Worm (Caenorhabditis elegans) whole organism, late embryonic: ENCODE data around the gene Y66C5A.2.

ENCODE experiments used
- C38D4.7 ChIP-seq: fragments of 200-800 bp; sonication (Bioruptor generic); optimal IDR thresholded peaks from 2 replicates; lab custom pipeline; 2018; ENCODE audit warnings: mild to moderate bottlenecking, missing genetic modification characterization, moderate library complexity, missing compliant biosample characterization
- F13H6.1 ChIP-seq: sonication (generic microtip); optimal IDR thresholded peaks from 2 replicates; lab custom pipeline; 2016; ENCODE audit warnings: missing genetic modification characterization, missing compliant biosample characterization
- K09A11.1 ChIP-seq: sonication (generic microtip); optimal IDR thresholded peaks from 2 replicates; lab custom pipeline; 2017; ENCODE audit warnings: antibody characterized with exemption, mild to moderate bottlenecking, missing genetic modification characterization, missing compliant biosample characterization; ENCODE audit not compliant: insufficient read depth
- Y22D7AL.16 ChIP-seq: sonication (generic microtip); optimal IDR thresholded peaks from 2 replicates; lab custom pipeline; 2016; ENCODE audit warnings: missing genetic modification characterization, missing compliant biosample characterization
- ahr-1 ChIP-seq: sonication (generic microtip); optimal IDR thresholded peaks from 2 replicates; lab custom pipeline; 2016; ENCODE audit warnings: missing genetic modification characterization, missing compliant biosample characterization
- ama-1 ChIP-seq: fragments of 150-350 bp; optimal IDR thresholded peaks from 2 replicates; lab custom pipeline; 2014
- ceh-14 ChIP-seq: sonication (generic microtip); optimal IDR thresholded peaks from 2 replicates; lab custom pipeline; 2016; ENCODE audit warnings: missing genotype, missing genetic modification characterization, missing compliant biosample characterization
- ceh-18 ChIP-seq: sonication (generic microtip); optimal IDR thresholded peaks from 2 replicates; lab custom pipeline; 2016; ENCODE audit warnings: missing genetic modification characterization, missing compliant biosample characterization
- ceh-19 ChIP-seq: fragments of 200-800 bp; sonication (Bioruptor generic); optimal IDR thresholded peaks from 2 replicates; lab custom pipeline; 2018; ENCODE audit warnings: mild to moderate bottlenecking, missing genetic modification characterization, missing compliant biosample characterization
- ceh-2 ChIP-seq: sonication (generic microtip); optimal IDR thresholded peaks from 2 replicates; lab custom pipeline; 2016; ENCODE audit warnings: missing genotype, missing genetic modification characterization, missing compliant biosample characterization
- ceh-24 ChIP-seq: sonication (generic microtip); optimal IDR thresholded peaks from 2 replicates; lab custom pipeline; 2016; ENCODE audit warnings: mild to moderate bottlenecking, missing genetic modification characterization, missing compliant biosample characterization
- ceh-48 ChIP-seq: sonication (generic microtip); optimal IDR thresholded peaks from 2 replicates; lab custom pipeline; 2016; ENCODE audit warnings: missing genetic modification characterization, inconsistent platforms, missing compliant biosample characterization
- ceh-9 ChIP-seq: sonication (generic microtip); optimal IDR thresholded peaks from 2 replicates; lab custom pipeline; 2016; ENCODE audit warnings: mild to moderate bottlenecking, missing genetic modification characterization, inconsistent platforms, missing compliant biosample characterization
- che-1 ChIP-seq: sonication (generic microtip); optimal IDR thresholded peaks from 2 replicates; lab custom pipeline; 2016; ENCODE audit warnings: mild to moderate bottlenecking, missing genetic modification characterization, missing compliant biosample characterization
- dmd-4 ChIP-seq: sonication (generic microtip); optimal IDR thresholded peaks from 2 replicates; lab custom pipeline; 2016; ENCODE audit warnings: borderline replicate concordance, missing genetic modification characterization, missing compliant biosample characterization
- dve-1 ChIP-seq: sonication (generic microtip); optimal IDR thresholded peaks from 2 replicates; lab custom pipeline; 2017; ENCODE audit warnings: antibody characterized with exemption, mild to moderate bottlenecking, missing genetic modification characterization, missing compliant biosample characterization
- elt-2 ChIP-seq: sonication (generic microtip); optimal IDR thresholded peaks from 2 replicates; lab custom pipeline; 2016; ENCODE audit warnings: missing genetic modification reagents, missing genetic modification characterization, missing compliant biosample characterization
- elt-4 ChIP-seq: sonication (generic microtip); optimal IDR thresholded peaks from 2 replicates; lab custom pipeline; 2016; ENCODE audit warnings: missing genetic modification characterization, missing compliant biosample characterization
- fkh-10 ChIP-seq: fragments of 150-350 bp; optimal IDR thresholded peaks from 2 replicates; lab custom pipeline; 2014; ENCODE audit warnings: missing biosample characterization, missing genetic modification reagents, missing genetic modification characterization
- fkh-6 ChIP-seq: sonication (generic microtip); optimal IDR thresholded peaks from 2 replicates; lab custom pipeline; 2016; ENCODE audit warnings: missing genetic modification characterization, missing compliant biosample characterization
- gmeb-2 ChIP-seq: sonication (generic microtip); optimal IDR thresholded peaks from 2 replicates; lab custom pipeline; 2016; ENCODE audit warnings: missing genetic modification characterization, inconsistent platforms, missing compliant biosample characterization
- hlh-15 ChIP-seq: sonication (generic microtip); optimal IDR thresholded peaks from 2 replicates; lab custom pipeline; 2016; ENCODE audit warnings: missing genetic modification characterization, missing compliant biosample characterization
- hlh-6 ChIP-seq: sonication (generic microtip); optimal IDR thresholded peaks from 2 replicates; lab custom pipeline; 2016; ENCODE audit warnings: missing genotype, missing genetic modification characterization, missing compliant biosample characterization
- hlh-8 ChIP-seq: sonication (generic microtip); optimal IDR thresholded peaks from 2 replicates; lab custom pipeline; 2016; ENCODE audit warnings: missing genotype, missing genetic modification characterization, missing compliant biosample characterization
- lim-6 ChIP-seq: sonication (generic microtip); optimal IDR thresholded peaks from 2 replicates; lab custom pipeline; 2016; ENCODE audit warnings: missing genetic modification characterization, missing compliant biosample characterization
- lin-11 ChIP-seq: fragments of 200-800 bp; sonication (Bioruptor generic); optimal IDR thresholded peaks from 2 replicates; lab custom pipeline; 2018; ENCODE audit warnings: mild to moderate bottlenecking, missing genetic modification characterization, missing compliant biosample characterization
- nhr-11 ChIP-seq: fragments of 150-350 bp; optimal IDR thresholded peaks from 2 replicates; lab custom pipeline; 2014; ENCODE audit warnings: missing biosample characterization, missing genetic modification characterization
- nhr-232 ChIP-seq: sonication (generic microtip); optimal IDR thresholded peaks from 2 replicates; lab custom pipeline; 2016; ENCODE audit warnings: missing genetic modification characterization, missing compliant biosample characterization
- pag-3 ChIP-seq: sonication (generic microtip); optimal IDR thresholded peaks from 2 replicates; lab custom pipeline; 2016; ENCODE audit warnings: missing compliant biosample characterization, missing genetic modification characterization, borderline replicate concordance
- pax-1 ChIP-seq: fragments of 150-350 bp; optimal IDR thresholded peaks from 2 replicates; lab custom pipeline; 2014; ENCODE audit warnings: missing biosample characterization, missing genetic modification characterization
- pha-2 ChIP-seq: sonication (generic microtip); optimal IDR thresholded peaks from 2 replicates; lab custom pipeline; 2017; ENCODE audit warnings: mild to moderate bottlenecking, missing genetic modification characterization, missing compliant biosample characterization
- pros-1 ChIP-seq: fragments of 150-350 bp; optimal IDR thresholded peaks from 2 replicates; lab custom pipeline; 2014; ENCODE audit warnings: missing biosample characterization, missing genetic modification reagents, missing genetic modification characterization
- ref-2 ChIP-seq: sonication (generic microtip); optimal IDR thresholded peaks from 2 replicates; lab custom pipeline; 2016; ENCODE audit warnings: missing genetic modification characterization, missing compliant biosample characterization
- rnt-1 ChIP-seq: sonication (generic microtip); optimal IDR thresholded peaks from 2 replicates; lab custom pipeline; 2016; ENCODE audit warnings: missing genetic modification characterization, missing compliant biosample characterization
- syd-9 ChIP-seq: sonication (generic microtip); optimal IDR thresholded peaks from 2 replicates; lab custom pipeline; 2016; ENCODE audit warnings: mild to moderate bottlenecking, missing genetic modification characterization, moderate library complexity, missing compliant biosample characterization
- tbx-2 ChIP-seq: sonication (generic microtip); optimal IDR thresholded peaks from 2 replicates; lab custom pipeline; 2016; ENCODE audit warnings: missing genetic modification characterization, missing compliant biosample characterization
- tbx-7 ChIP-seq: sonication (generic microtip); optimal IDR thresholded peaks from 2 replicates; lab custom pipeline; 2016; ENCODE audit warnings: missing genotype, missing genetic modification characterization, missing compliant biosample characterization
- ttx-3 ChIP-seq: sonication (generic microtip); optimal IDR thresholded peaks from 2 replicates; lab custom pipeline; 2016; ENCODE audit warnings: missing genetic modification reagents, missing genetic modification characterization, missing compliant biosample characterization
- unc-3 ChIP-seq, 2 experiments: fragments of 200-800 bp in 1 of 2; sonication (Bioruptor generic) in 1 of 2; sonication (generic microtip) in 1 of 2; conservative IDR thresholded peaks in 1 of 2; optimal IDR thresholded peaks in 1 of 2; 2 replicates each; pipeline versions ENCODE4 v1.3.6 to Lab custom; 2016 to 2022; ENCODE audit warnings: missing compliant biosample characterization in 2 of 2, missing genetic modification characterization in 2 of 2, missing genetic modification reagents in 1 of 2
- unc-42 ChIP-seq: sonication (generic microtip); optimal IDR thresholded peaks from 2 replicates; lab custom pipeline; 2016; ENCODE audit warnings: missing genotype, missing genetic modification characterization, missing compliant biosample characterization
- unc-55 ChIP-seq: sonication (generic microtip); optimal IDR thresholded peaks from 2 replicates; lab custom pipeline; 2017; ENCODE audit warnings: missing biosample characterization, missing genetic modification reagents, missing genetic modification characterization
- unc-86 ChIP-seq: sonication (generic microtip); optimal IDR thresholded peaks from 2 replicates; lab custom pipeline; 2016; ENCODE audit warnings: missing genetic modification characterization, missing compliant biosample characterization

Gene Y66C5A.2

DNA sequence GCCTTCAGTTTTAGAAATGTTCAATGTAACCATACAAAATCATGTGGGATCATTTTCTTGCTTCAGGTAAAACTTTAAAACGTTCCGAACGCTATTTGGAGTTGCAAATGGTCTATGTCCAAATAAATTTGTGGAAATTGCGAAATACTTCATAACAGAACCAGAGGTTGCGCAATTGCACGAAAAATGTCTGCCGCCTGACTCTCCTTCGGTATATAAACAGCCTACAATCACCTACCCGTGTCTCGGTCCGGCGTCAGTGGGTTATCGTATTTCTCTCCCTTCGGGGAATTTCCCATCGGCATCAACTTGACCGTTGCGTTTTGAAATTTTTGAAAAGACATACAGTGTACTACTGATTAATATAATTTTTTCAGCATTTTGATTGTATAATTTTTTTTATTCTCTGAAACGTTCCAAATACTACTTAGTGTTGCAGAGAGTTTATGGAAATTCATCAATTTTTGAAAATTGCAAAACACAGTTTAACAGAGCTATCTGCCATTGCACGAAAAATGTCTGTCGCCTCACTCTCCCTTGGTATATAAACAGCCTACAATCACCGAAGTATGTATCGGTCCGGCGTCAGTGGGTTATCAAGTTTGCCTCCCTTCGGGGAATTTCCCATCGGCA lies 16.2 kb downstream of the Y66C5A.2 start:
- no peak for TF ChIP-seq unc-55
- TF ChIP-seq ceh-9 (tag; lab: Kevin White, UChicago), result no peak
- TF ChIP-seq syd-9 (tag; lab: Kevin White, UChicago), result no peak
- no peak for TF ChIP-seq lim-6 (tag; lab: Kevin White, UChicago)
- TF ChIP-seq ref-2 (tag; lab: Kevin White, UChicago), result no peak

DNA sequence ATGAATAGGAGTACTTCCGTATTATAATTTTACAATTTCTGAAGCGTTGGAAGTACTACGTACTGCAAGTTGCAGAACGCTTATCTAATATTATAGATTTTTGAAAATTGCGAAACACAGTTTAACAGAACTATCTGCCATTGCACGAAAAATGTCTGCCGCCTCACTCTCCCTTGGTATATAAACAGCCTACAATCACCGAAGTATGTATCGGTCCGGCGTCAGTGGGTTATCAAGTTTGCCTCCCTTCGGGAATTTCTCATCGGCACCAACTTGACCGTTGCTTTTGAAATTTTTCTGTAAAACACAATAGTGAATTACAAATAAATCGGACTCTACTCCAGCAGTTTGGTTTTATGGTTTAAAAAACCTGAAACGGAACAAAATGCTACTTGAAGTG lies 16.8 kb downstream of the Y66C5A.2 start:
- TF ChIP-seq C38D4.7, result no peak
- no peak for TF ChIP-seq pha-2 (tag; lab: Kevin White, UChicago)
- no peak for TF ChIP-seq fkh-10
- no peak for TF ChIP-seq unc-3 (GFP tag; conservative IDR thresholded peaks at IDR 0.05; lab: Robert Waterston, UW)
- no peak for TF ChIP-seq unc-3 (tag; optimal IDR thresholded peaks at IDR 0.05; lab: Kevin White, UChicago)
- no peak for TF ChIP-seq tbx-7 (tag; lab: Kevin White, UChicago)
- TF ChIP-seq ceh-9 (tag; lab: Kevin White, UChicago), result no peak
- no peak for TF ChIP-seq F13H6.1
- no peak for TF ChIP-seq ref-2 (tag; lab: Kevin White, UChicago)
- no peak for TF ChIP-seq rnt-1 (tag; lab: Kevin White, UChicago)
- TF ChIP-seq ceh-24 (tag; lab: Kevin White, UChicago), result no peak
- no peak for TF ChIP-seq ama-1 (lab: Kevin White, UChicago)
- no peak for TF ChIP-seq ceh-14 (tag; lab: Kevin White, UChicago)
- no peak for TF ChIP-seq ttx-3 (tag; lab: Kevin White, UChicago)
- no peak for TF ChIP-seq unc-42 (tag; lab: Kevin White, UChicago)

DNA sequence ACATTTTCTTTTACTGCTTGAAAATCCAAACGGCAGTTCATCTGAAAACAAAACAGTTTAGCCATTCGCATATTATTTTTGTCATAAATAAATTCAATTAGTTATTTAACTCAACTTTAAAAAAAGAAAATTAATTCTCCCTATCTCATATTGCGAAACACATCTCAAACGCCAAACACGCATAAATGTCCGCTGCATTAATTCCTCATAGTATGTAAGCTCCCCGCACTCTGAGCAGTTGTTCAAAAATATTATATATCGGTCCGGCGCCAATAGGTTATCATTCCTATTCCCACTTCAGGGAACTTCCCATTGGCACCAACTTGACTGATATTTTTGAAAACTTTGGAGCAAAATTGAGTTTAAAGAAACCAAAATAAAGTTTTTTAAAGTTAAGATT lies 17.7 kb downstream of the Y66C5A.2 start:
- no peak for TF ChIP-seq K09A11.1 (tag; lab: Kevin White, UChicago)
- TF ChIP-seq, all 69 proteins: peak for 0

DNA sequence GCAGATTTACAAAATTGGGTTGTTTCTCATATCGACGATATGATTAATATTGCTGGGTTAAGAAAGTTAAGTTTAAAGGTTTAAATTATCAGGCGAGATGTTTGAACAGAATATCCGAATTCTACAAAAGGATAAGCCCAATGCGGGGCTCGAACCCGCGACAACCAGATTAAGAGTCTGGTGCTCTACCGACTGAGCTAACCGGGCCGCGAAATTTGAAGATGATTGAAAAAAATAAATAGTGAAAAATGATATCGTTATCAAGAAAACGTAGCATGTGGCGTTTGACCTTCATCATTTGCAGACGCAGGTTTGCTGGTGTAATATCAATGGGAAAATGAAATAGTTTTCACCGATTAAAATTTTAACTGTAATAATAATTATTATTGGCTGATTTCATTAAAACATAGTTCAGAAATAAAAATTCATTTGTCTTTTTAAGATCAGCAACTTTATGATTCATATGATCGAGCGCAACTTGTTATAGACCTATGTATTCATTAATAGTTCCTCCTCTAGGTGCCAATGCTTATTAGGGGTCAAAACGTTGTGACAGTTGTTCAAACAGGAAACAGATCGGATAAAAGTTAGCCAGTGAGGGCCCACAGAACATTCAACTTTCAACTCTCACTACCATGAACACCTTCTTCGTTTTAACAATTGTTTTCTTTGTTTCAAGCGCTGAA lies 18.4 kb downstream of the Y66C5A.2 start, which contains the start of gene M163.11:
Gene M163.11, plus strand, starts transcription at position 636 of the 686 bp plus-strand sequence.
- TF ChIP-seq dve-1 (tag; lab: Kevin White, UChicago), result peak; percentile 45
- no peak for TF ChIP-seq ceh-19 (GFP tag; lab: Kevin White, UChicago)
- TF ChIP-seq, all 69 proteins: peak for 1

DNA sequence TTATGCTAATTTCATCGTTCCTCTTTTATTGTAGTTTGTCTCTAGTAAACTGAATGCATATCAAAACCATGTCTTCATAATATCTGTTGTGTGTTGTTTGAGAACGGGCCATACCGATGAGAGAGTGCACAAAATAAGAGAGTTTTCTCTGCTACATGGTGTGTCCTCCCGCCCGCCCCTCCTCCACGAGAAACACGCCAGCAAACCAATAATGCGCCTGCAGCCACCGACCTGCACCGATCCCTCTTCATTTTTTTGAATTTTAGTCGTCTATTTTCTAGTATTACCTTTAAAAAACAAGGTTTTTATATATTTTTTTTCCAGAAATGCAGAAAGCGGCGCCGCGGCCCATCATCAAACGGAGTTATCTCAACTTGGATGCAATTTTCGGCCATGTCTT lies 19.7 kb downstream of the Y66C5A.2 start, which contains the start of gene gfi-3:
Gene gfi-3, plus strand, starts transcription at position 325 of the 400 bp plus-strand sequence.
- TF ChIP-seq elt-2 (tag; lab: Kevin White, UChicago), result peak; percentile 72
- TF ChIP-seq unc-86 (tag; lab: Kevin White, UChicago), result peak; percentile 40
- peak; percentile 23 for TF ChIP-seq unc-55
- no peak for TF ChIP-seq pros-1 (tag; lab: Kevin White, UChicago)
- TF ChIP-seq che-1 (tag; lab: Kevin White, UChicago), result no peak
- TF ChIP-seq ref-2 (tag; lab: Kevin White, UChicago), result no peak
- peak; percentile 36 for TF ChIP-seq dmd-4 (tag; lab: Kevin White, UChicago)
- TF ChIP-seq C38D4.7, result peak; percentile 35
- TF ChIP-seq ceh-48 (tag; lab: Kevin White, UChicago), result peak; percentile 18
- TF ChIP-seq syd-9 (tag; lab: Kevin White, UChicago), result peak; percentile 10
- TF ChIP-seq ceh-14 (tag; lab: Kevin White, UChicago), result peak; percentile 11
- no peak for TF ChIP-seq elt-4
- TF ChIP-seq ceh-18 (tag; lab: Kevin White, UChicago), result peak; percentile 61
- TF ChIP-seq ceh-2 (tag; lab: Kevin White, UChicago), result peak; percentile 4
- no peak for TF ChIP-seq pax-1 (tag; lab: Kevin White, UChicago)
- no peak for TF ChIP-seq hlh-15
- TF ChIP-seq Y22D7AL.16, result no peak
- TF ChIP-seq nhr-11 (tag; lab: Kevin White, UChicago), result no peak
- TF ChIP-seq fkh-6 (tag; lab: Kevin White, UChicago), result no peak
- TF ChIP-seq hlh-8 (tag; lab: Kevin White, UChicago), result no peak
- TF ChIP-seq hlh-6 (tag; lab: Kevin White, UChicago), result no peak
- TF ChIP-seq lin-11 (tag; lab: Kevin White, UChicago), result no peak
- no peak for TF ChIP-seq K09A11.1 (tag; lab: Kevin White, UChicago)
- peak; percentile 26 for TF ChIP-seq gmeb-2 (tag; lab: Kevin White, UChicago)
- TF ChIP-seq ceh-24 (tag; lab: Kevin White, UChicago), result no peak
- no peak for TF ChIP-seq ahr-1 (tag; lab: Kevin White, UChicago)
- TF ChIP-seq tbx-2 (tag; lab: Kevin White, UChicago), result peak; percentile 72
- TF ChIP-seq pag-3, result no peak
- no peak for TF ChIP-seq nhr-232 (tag; lab: Kevin White, UChicago)
